Fruit fly (Drosophila melanogaster): ENCODE data around the gene up.

The up gene

dm6 chrX:13639998-13640691 lies 37.8 kb upstream of the up start:
- TF ChIP-seq Hnf4 (GFP tag; optimal IDR thresholded peaks at IDR 0.05): peak; percentile 87
- TF ChIP-seq pan (optimal IDR thresholded peaks at IDR 0.05): no peak
- TF ChIP-seq dl (GFP tag; optimal IDR thresholded peaks at IDR 0.05; ENCODE audit: insufficient read depth in 1 of 2, partially characterized antibody in 2 of 2): no peak
- TF ChIP-seq tai (GFP tag; optimal IDR thresholded peaks at IDR 0.05): peak; percentile 62
- TF ChIP-seq lola (GFP tag; optimal IDR thresholded peaks at IDR 0.05): no peak
- no peak for TF ChIP-seq Hr78 (GFP tag; optimal IDR thresholded peaks at IDR 0.05)
- peak; percentile 96 for TF ChIP-seq fru (GFP tag; optimal IDR thresholded peaks at IDR 0.05)
- TF ChIP-seq Abd-B (GFP tag; optimal IDR thresholded peaks at IDR 0.05): no peak
- peak; percentile 8 for TF ChIP-seq dsf (GFP tag; optimal IDR thresholded peaks at IDR 0.05; ENCODE audit: borderline replicate concordance)
- TF ChIP-seq CG9705 (GFP tag; optimal IDR thresholded peaks at IDR 0.05): peak; percentile 21
- TF ChIP-seq Dfd (GFP tag; optimal IDR thresholded peaks at IDR 0.05): no peak
- peak; percentile 91 for TF ChIP-seq ey (GFP tag; optimal IDR thresholded peaks at IDR 0.05)
- TF ChIP-seq brk (GFP tag; optimal IDR thresholded peaks at IDR 0.05): peak; percentile 68
- peak; percentile 45 for TF ChIP-seq Mio (GFP tag; optimal IDR thresholded peaks at IDR 0.05)
- TF ChIP-seq rgr (GFP tag; optimal IDR thresholded peaks at IDR 0.05): peak; percentile 89
- peak; percentile 77 for TF ChIP-seq Rel (GFP tag; optimal IDR thresholded peaks at IDR 0.05)
- no peak for TF ChIP-seq Rel (tag; optimal IDR thresholded peaks at IDR 0.05)
- no peak for TF ChIP-seq Myc (optimal IDR thresholded peaks at IDR 0.05)
- TF ChIP-seq h (GFP tag; optimal IDR thresholded peaks at IDR 0.05): peak; percentile 94
- TF ChIP-seq GATAd (GFP tag; optimal IDR thresholded peaks at IDR 0.05): no peak
- peak; percentile 74 for TF ChIP-seq woc (GFP tag; optimal IDR thresholded peaks at IDR 0.05)
- TF ChIP-seq br (GFP tag; optimal IDR thresholded peaks at IDR 0.05): peak; percentile 92
- peak; percentile 73 for TF ChIP-seq Sp1 (GFP tag; optimal IDR thresholded peaks at IDR 0.05)
- no peak for TF ChIP-seq jim (GFP tag; optimal IDR thresholded peaks at IDR 0.05)
- TF ChIP-seq Hr83 (GFP tag; optimal IDR thresholded peaks at IDR 0.05; ENCODE audit: poor library complexity, severe bottlenecking): peak; percentile 5
- TF ChIP-seq sv (GFP tag; optimal IDR thresholded peaks at IDR 0.05): peak; percentile 96
- peak; percentile 77 for TF ChIP-seq psq (GFP tag; optimal IDR thresholded peaks at IDR 0.05)
- TF ChIP-seq OdsH (GFP tag; optimal IDR thresholded peaks at IDR 0.05): peak; percentile 86
- no peak for TF ChIP-seq Vsx2 (GFP tag; optimal IDR thresholded peaks at IDR 0.05; ENCODE audit: partially characterized antibody)
- peak; percentile 82 for TF ChIP-seq sage (GFP tag; optimal IDR thresholded peaks at IDR 0.05)
- peak; percentile 69 for TF ChIP-seq CrebA (GFP tag; optimal IDR thresholded peaks at IDR 0.05; ENCODE audit: borderline replicate concordance)
- TF ChIP-seq Jra (GFP tag; optimal IDR thresholded peaks at IDR 0.05): peak; percentile 21
- TF ChIP-seq CG32264 (GFP tag; optimal IDR thresholded peaks at IDR 0.05): peak; percentile 69
- peak; percentile 66 to 89 for TF ChIP-seq foxo (GFP tag; optimal IDR thresholded peaks at IDR 0.05)
- no peak for TF ChIP-seq usp (GFP tag; optimal IDR thresholded peaks at IDR 0.05)
- TF ChIP-seq dmrt93B (GFP tag; optimal IDR thresholded peaks at IDR 0.05): peak; percentile 42
- TF ChIP-seq N (GFP tag; optimal IDR thresholded peaks at IDR 0.05): no peak
- no peak for TF ChIP-seq Dif (GFP tag; optimal IDR thresholded peaks at IDR 0.05; ENCODE audit: partially characterized antibody)
- TF ChIP-seq HLH106 (tag; optimal IDR thresholded peaks at IDR 0.05): peak; percentile 71

DNA sequence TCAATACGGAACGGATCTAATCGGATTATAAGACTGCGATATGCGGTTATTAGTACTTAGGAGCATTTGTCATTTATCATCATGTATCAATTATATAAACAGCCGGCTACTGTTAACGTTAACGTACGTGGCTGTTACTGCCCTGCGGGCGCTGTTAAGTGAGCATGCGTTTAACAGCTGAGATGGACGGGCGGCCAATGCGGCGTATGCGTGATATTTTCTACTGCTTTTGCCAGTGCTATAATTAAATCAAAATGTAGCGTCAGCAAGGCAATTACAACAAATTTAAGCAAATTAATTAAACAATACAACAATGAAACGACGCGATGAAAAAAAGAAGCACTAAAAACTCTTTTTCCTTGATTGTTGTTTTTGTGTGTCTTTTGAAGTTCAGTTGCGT lies 35.2 kb upstream of the up start:
- TF ChIP-seq Rel (GFP tag; optimal IDR thresholded peaks at IDR 0.05) (no peak), Rel (tag; optimal IDR thresholded peaks at IDR 0.05) (peak; percentile 30), Jra (GFP tag; optimal IDR thresholded peaks at IDR 0.05) (no peak)

dm6 chrX:13636810-13637209 lies 34.4 kb upstream of the up start:
- no peak for TF ChIP-seq CG9705 (GFP tag; optimal IDR thresholded peaks at IDR 0.05)
- no peak for TF ChIP-seq Vsx2 (GFP tag; optimal IDR thresholded peaks at IDR 0.05; ENCODE audit: partially characterized antibody)
- no peak for TF ChIP-seq N (GFP tag; optimal IDR thresholded peaks at IDR 0.05)
- TF ChIP-seq woc (GFP tag; optimal IDR thresholded peaks at IDR 0.05): no peak
- TF ChIP-seq Myc (optimal IDR thresholded peaks at IDR 0.05): no peak
- TF ChIP-seq pan (optimal IDR thresholded peaks at IDR 0.05): no peak
- TF ChIP-seq Abd-B (GFP tag; optimal IDR thresholded peaks at IDR 0.05): no peak
- no peak for TF ChIP-seq Rel (GFP tag; optimal IDR thresholded peaks at IDR 0.05)
- TF ChIP-seq Rel (tag; optimal IDR thresholded peaks at IDR 0.05): peak; percentile 62
- no peak for TF ChIP-seq ey (GFP tag; optimal IDR thresholded peaks at IDR 0.05)

Measured in whole organism, wandering third instar larva.